Fruit fly (Drosophila melanogaster): ENCODE measurements around the gene Jhbp4.

- no peak for TF ChIP-seq CG8478 (optimal IDR thresholded peaks at IDR 0.05)
- no peak for TF ChIP-seq CTCF (optimal IDR thresholded peaks at IDR 0.05)
Measured at dm6 chr3R:15994573-15994869, 48.8 kb upstream of the Jhbp4 start.
